Fruit fly (Drosophila melanogaster) whole organism, embryonic: ENCODE measurements around the gene jim.

Experiments
- Asciz ChIP-seq: fragments of 200-800 bp; sonication (Bioruptor generic); optimal IDR thresholded peaks from 2 replicates; lab custom pipeline; 2017; ENCODE audit warnings: missing biosample characterization, mild to moderate bottlenecking, missing genetic modification characterization, missing genetic modification reagents
- CG10366 ChIP-seq: fragments of 200-800 bp; sonication (Bioruptor generic); IDR thresholded peaks from 2 replicates; pipeline ENCODE4 v1.3.6; 2022; ENCODE audit warnings: missing biosample characterization, missing genetic modification characterization
- CG10979 ChIP-seq: fragments of 200-800 bp; sonication (Bioruptor generic); optimal IDR thresholded peaks from 2 replicates; lab custom pipeline; 2018; ENCODE audit warnings: missing biosample characterization, mild to moderate bottlenecking, missing genetic modification characterization, moderate library complexity
- CG11398 ChIP-seq: fragments of 200-800 bp; sonication (Bioruptor generic); optimal IDR thresholded peaks from 2 replicates; lab custom pipeline; 2016; ENCODE audit warnings: missing biosample characterization, missing genetic modification characterization
- CG11723 ChIP-seq: fragments of 200-800 bp; sonication (Bioruptor generic); optimal IDR thresholded peaks from 2 replicates; lab custom pipeline; 2017; ENCODE audit warnings: missing biosample characterization, mild to moderate bottlenecking, missing genetic modification characterization
- CG12071 ChIP-seq: fragments of 200-800 bp; sonication (Bioruptor generic); optimal IDR thresholded peaks from 3 replicates; lab custom pipeline; 2018; ENCODE audit warnings: missing biosample characterization, mild to moderate bottlenecking, missing genetic modification characterization
- CG14710 ChIP-seq: fragments of 200-800 bp; sonication (Bioruptor generic); optimal IDR thresholded peaks from 3 replicates; lab custom pipeline; 2019; ENCODE audit warnings: missing biosample characterization, mild to moderate bottlenecking, missing genetic modification characterization, moderate library complexity
- CG15514 ChIP-seq: fragments of 200-800 bp; sonication (Bioruptor generic); optimal IDR thresholded peaks from 3 replicates; lab custom pipeline; 2017; ENCODE audit warnings: missing biosample characterization, missing genetic modification characterization, mild to moderate bottlenecking, moderate library complexity, missing genetic modification reagents
- CG17361 ChIP-seq: fragments of 200-800 bp; sonication (Bioruptor generic); IDR thresholded peaks from 3 replicates; pipeline ENCODE4 v1.3.6; 2022; ENCODE audit warnings: missing biosample characterization, missing genetic modification characterization
- CG17385 ChIP-seq: fragments of 200-800 bp; sonication (Bioruptor generic); optimal IDR thresholded peaks from 3 replicates; lab custom pipeline; 2018; ENCODE audit warnings: missing biosample characterization, mild to moderate bottlenecking, missing genetic modification characterization
- CG18262 ChIP-seq: fragments of 200-800 bp; optimal IDR thresholded peaks from 3 replicates; lab custom pipeline; 2019; ENCODE audit warnings: missing biosample characterization, mild to moderate bottlenecking, missing genetic modification characterization, moderate library complexity
- CG2202 ChIP-seq: fragments of 200-800 bp; sonication (Bioruptor generic); optimal IDR thresholded peaks from 2 replicates; lab custom pipeline; 2018; ENCODE audit warnings: missing biosample characterization, mild to moderate bottlenecking, missing genetic modification characterization
- CG2712 ChIP-seq: fragments of 200-800 bp; optimal IDR thresholded peaks from 3 replicates; lab custom pipeline; 2019; ENCODE audit warnings: missing biosample characterization, mild to moderate bottlenecking, missing genetic modification characterization, moderate library complexity
- CG31365 ChIP-seq: fragments of 200-800 bp; sonication (Bioruptor generic); optimal IDR thresholded peaks from 2 replicates; lab custom pipeline; 2018; ENCODE audit warnings: missing biosample characterization, mild to moderate bottlenecking, missing genetic modification characterization
- CG31441 ChIP-seq: fragments of 200-800 bp; sonication (Bioruptor generic); IDR thresholded peaks from 2 replicates; pipeline ENCODE4 v1.3.6; 2022; ENCODE audit warnings: missing biosample characterization, missing genetic modification characterization
- CG4360 ChIP-seq: fragments of 200-800 bp; sonication (Bioruptor generic); IDR thresholded peaks from 2 replicates; pipeline ENCODE4 v1.3.6; 2022; ENCODE audit warnings: missing biosample characterization, missing genetic modification characterization
- CG4424 ChIP-seq: fragments of 200-800 bp; sonication (Bioruptor generic); optimal IDR thresholded peaks from 3 replicates; lab custom pipeline; 2016; ENCODE audit warnings: missing biosample characterization, missing genetic modification characterization
- CG4820 ChIP-seq: fragments of 200-800 bp; sonication (Bioruptor generic); optimal IDR thresholded peaks from 3 replicates; lab custom pipeline; 2016; ENCODE audit warnings: missing biosample characterization, missing genetic modification characterization
- CG5245 ChIP-seq: fragments of 200-800 bp; sonication (Bioruptor generic); optimal IDR thresholded peaks from 3 replicates; lab custom pipeline; 2016; ENCODE audit warnings: missing biosample characterization, missing genetic modification characterization
- CG8388 ChIP-seq: fragments of 200-800 bp; sonication (Bioruptor generic); optimal IDR thresholded peaks from 2 replicates; lab custom pipeline; 2019; ENCODE audit warnings: missing biosample characterization, mild to moderate bottlenecking, missing genetic modification characterization, moderate library complexity
- CG9437 ChIP-seq: fragments of 200-800 bp; sonication (Bioruptor generic); optimal IDR thresholded peaks from 2 replicates; lab custom pipeline; 2018; ENCODE audit warnings: missing biosample characterization, mild to moderate bottlenecking, missing genetic modification characterization
- CoRest ChIP-seq: fragments of 200-800 bp; sonication (Bioruptor generic); optimal IDR thresholded peaks from 3 replicates; lab custom pipeline; 2018; ENCODE audit warnings: missing biosample characterization, mild to moderate bottlenecking, missing genetic modification characterization, moderate library complexity
- D ChIP-seq, 2 experiments: fragments of 200-800 bp in 1 of 2; fragments of >200 bp in 1 of 2; sonication (Bioruptor generic) in 1 of 2; optimal IDR thresholded peaks; 2 replicates in 1 of 2; 3 replicates in 1 of 2; lab custom pipeline; 2017; ENCODE audit warnings: mild to moderate bottlenecking in 1 of 2, missing biosample characterization in 1 of 2, missing genetic modification characterization in 1 of 2, missing genetic modification reagents in 1 of 2
- D19A ChIP-seq: fragments of 200-800 bp; optimal IDR thresholded peaks from 3 replicates; lab custom pipeline; 2019; ENCODE audit warnings: missing biosample characterization, mild to moderate bottlenecking, missing genetic modification characterization, moderate library complexity
- H15 ChIP-seq: fragments of 200-800 bp; sonication (Bioruptor generic); IDR thresholded peaks from 3 replicates; pipeline ENCODE4 v1.3.6; 2022; ENCODE audit warnings: missing biosample characterization, missing genetic modification characterization
- Hr51 ChIP-seq, 2 experiments: fragments of 200-800 bp; sonication (Bioruptor generic); optimal IDR thresholded peaks; 2 replicates in 1 of 2; 3 replicates in 1 of 2; lab custom pipeline; 2016 to 2018; ENCODE audit warnings: missing biosample characterization in 2 of 2, missing genetic modification characterization in 2 of 2, mild to moderate bottlenecking in 1 of 2, moderate library complexity in 1 of 2
- Med ChIP-seq: fragments of 200-800 bp; sonication (Bioruptor generic); peaks from one replicate; lab custom pipeline; 2016; ENCODE audit warnings: missing biosample characterization, missing genetic modification characterization, mild to moderate bottlenecking, inconsistent platforms, moderate library complexity
- Nf-YC ChIP-seq: fragments of 200-800 bp; optimal IDR thresholded peaks from 3 replicates; lab custom pipeline; 2019; ENCODE audit warnings: missing biosample characterization, mild to moderate bottlenecking, missing genetic modification characterization, moderate library complexity
- Sox100B ChIP-seq: fragments of 200-800 bp; sonication (Bioruptor generic); optimal IDR thresholded peaks from 3 replicates; lab custom pipeline; 2018; ENCODE audit warnings: missing biosample characterization, mild to moderate bottlenecking, missing genetic modification characterization
- Sox102F ChIP-seq: fragments of 200-800 bp; sonication (Bioruptor generic); optimal IDR thresholded peaks from 2 replicates; lab custom pipeline; 2018; ENCODE audit warnings: missing biosample characterization, mild to moderate bottlenecking, missing genetic modification characterization, moderate library complexity
- Xrp1 ChIP-seq: fragments of 200-800 bp; sonication (Bioruptor generic); IDR thresholded peaks from 2 replicates; pipeline ENCODE4 v1.3.6; 2022; ENCODE audit warnings: missing biosample characterization, missing genetic modification characterization
- amos ChIP-seq: fragments of 200-800 bp; sonication (Bioruptor generic); IDR thresholded peaks from 2 replicates; pipeline ENCODE4 v1.3.6; 2022; ENCODE audit warnings: missing biosample characterization, missing genetic modification characterization; ENCODE audit not compliant: partially characterized antibody
- caup ChIP-seq: fragments of 200-800 bp; sonication (Bioruptor generic); optimal IDR thresholded peaks from 3 replicates; lab custom pipeline; 2017; ENCODE audit warnings: missing biosample characterization, mild to moderate bottlenecking, missing genetic modification characterization, moderate library complexity; ENCODE audit not compliant: severe bottlenecking
- gcm2 ChIP-seq: fragments of 200-800 bp; sonication (Bioruptor generic); optimal IDR thresholded peaks from 2 replicates; lab custom pipeline; 2016; ENCODE audit warnings: missing biosample characterization, missing genetic modification characterization
- gem ChIP-seq: fragments of 200-800 bp; sonication (Bioruptor generic); optimal IDR thresholded peaks from 2 replicates; lab custom pipeline; 2019; ENCODE audit warnings: missing biosample characterization, mild to moderate bottlenecking, missing genetic modification characterization, moderate library complexity
- her ChIP-seq: fragments of 200-800 bp; sonication (Bioruptor generic); optimal IDR thresholded peaks from 2 replicates; lab custom pipeline; 2016; ENCODE audit warnings: missing biosample characterization, missing genetic modification characterization
- hkb ChIP-seq, 2 experiments: fragments of 200-800 bp in 1 of 2; fragments of >200 bp in 1 of 2; sonication (Bioruptor generic) in 1 of 2; IDR thresholded peaks in 1 of 2; optimal IDR thresholded peaks in 1 of 2; 2 replicates each; pipeline versions ENCODE4 v1.3.6 to Lab custom; 2017 to 2022; ENCODE audit warnings: missing biosample characterization in 1 of 2, missing genetic modification characterization in 1 of 2
- knrl ChIP-seq: fragments of 200-800 bp; sonication (Bioruptor generic); IDR thresholded peaks from 3 replicates; pipeline ENCODE4 v1.3.6; 2022; ENCODE audit warnings: missing biosample characterization, missing genetic modification characterization; ENCODE audit not compliant: partially characterized antibody
- lola ChIP-seq, 3 experiments: fragments of >200 bp in 2 of 3; fragments of 200-800 bp in 1 of 3; sonication (Bioruptor generic) in 1 of 3; optimal IDR thresholded peaks; 2 replicates each; lab custom pipeline; 2017 to 2019; ENCODE audit warnings: missing biosample characterization in 3 of 3, missing genetic modification characterization in 3 of 3, mild to moderate bottlenecking in 1 of 3, moderate library complexity in 1 of 3
- nmo ChIP-seq: fragments of 200-800 bp; sonication (Bioruptor generic); optimal IDR thresholded peaks from 2 replicates; lab custom pipeline; 2018; ENCODE audit warnings: missing biosample characterization, mild to moderate bottlenecking, missing genetic modification characterization, moderate library complexity
- phol ChIP-seq: fragments of 200-800 bp; sonication (Bioruptor generic); optimal IDR thresholded peaks from 3 replicates; lab custom pipeline; 2018; ENCODE audit warnings: missing biosample characterization, mild to moderate bottlenecking, missing genetic modification characterization, moderate library complexity
- sens ChIP-seq: fragments of 200-800 bp; sonication (Bioruptor generic); peaks from one replicate; lab custom pipeline; 2016; ENCODE audit warnings: missing biosample characterization, missing genetic modification characterization
- so ChIP-seq: fragments of 200-800 bp; sonication (Bioruptor generic); IDR thresholded peaks from 3 replicates; pipeline ENCODE4 v1.3.6; 2022; ENCODE audit warnings: missing biosample characterization, missing genetic modification characterization
- stc ChIP-seq: fragments of 200-800 bp; sonication (Bioruptor generic); IDR thresholded peaks from 2 replicates; pipeline ENCODE4 v1.3.6; 2022; ENCODE audit warnings: missing biosample characterization, missing genetic modification characterization
- trem ChIP-seq: fragments of 200-800 bp; optimal IDR thresholded peaks from 3 replicates; lab custom pipeline; 2019; ENCODE audit warnings: missing biosample characterization, mild to moderate bottlenecking, missing genetic modification characterization, moderate library complexity
- vvl ChIP-seq: fragments of 200-800 bp; sonication (Bioruptor generic); IDR thresholded peaks from 2 replicates; pipeline ENCODE4 v1.3.6; 2022; ENCODE audit warnings: missing biosample characterization, missing genetic modification characterization
- z ChIP-seq: fragments of 200-800 bp; sonication (Bioruptor generic); IDR thresholded peaks from 3 replicates; pipeline ENCODE4 v1.3.6; 2022; ENCODE audit warnings: missing biosample characterization, missing genetic modification characterization

The jim gene

DNA sequence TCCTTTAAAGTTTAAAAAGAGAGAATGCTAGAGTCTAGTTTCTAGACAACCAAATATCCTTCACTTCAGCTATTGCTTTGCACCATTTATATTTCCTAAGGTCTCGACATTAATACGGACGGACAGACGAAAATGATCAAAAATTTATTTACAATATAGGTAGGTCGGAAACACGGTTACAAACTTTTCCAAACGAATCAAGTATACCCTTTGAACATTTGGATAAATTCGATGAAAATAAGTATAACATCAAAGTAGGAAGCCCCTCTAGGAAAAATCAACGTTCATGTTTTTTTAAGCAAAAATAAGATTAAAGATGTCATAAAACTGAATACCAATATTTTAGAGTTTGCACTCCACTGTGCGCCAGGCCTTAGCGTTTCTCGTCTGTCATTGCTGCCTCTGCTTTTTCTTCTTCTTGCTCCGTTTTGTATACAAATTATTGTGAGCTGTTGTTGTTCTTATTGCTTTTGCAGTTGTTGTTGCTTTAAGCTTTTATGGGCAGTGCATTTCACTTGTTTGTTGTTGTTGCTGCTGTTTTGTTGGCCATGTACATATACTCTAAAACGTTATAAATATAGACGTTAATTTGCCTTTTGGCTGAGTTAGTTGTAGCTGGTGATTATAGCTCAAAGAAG lies 91.9 kb downstream of the jim start (continued):
- TF ChIP-seq vvl (GFP tag; lab: Robert Waterston, UW) (peak; percentile 44), CG11723 (GFP tag; lab: Kevin White, UChicago) (peak; percentile 0), stc (no peak), Med (GFP tag; lab: Kevin White, UChicago) (peak; percentile 16), CG12071 (GFP tag; lab: Kevin White, UChicago) (no peak), CG2202 (tag; lab: Kevin White, UChicago) (no peak), CG9437 (GFP tag; lab: Kevin White, UChicago) (peak; percentile 35), Sox102F (GFP tag; lab: Kevin White, UChicago) (peak; percentile 4), CG4424 (GFP tag; lab: Kevin White, UChicago) (peak; percentile 14), knrl (GFP tag; lab: Robert Waterston, UW) (no peak), CG10979 (tag; lab: Kevin White, UChicago) (peak; percentile 12), Sox100B (GFP tag; lab: Kevin White, UChicago) (peak; percentile 21), CG31365 (no peak), CG5245 (peak; percentile 6), phol (tag; lab: Kevin White, UChicago) (peak; percentile 38), CG18262 (peak; percentile 54), CG10366 (GFP tag; lab: Robert Waterston, UW) (peak; percentile 11; the same call in 1 of the 2 replicates), CG8388 (GFP tag; lab: Kevin White, UChicago) (peak; percentile 11), amos (GFP tag; lab: Robert Waterston, UW) (no peak), Asciz (GFP tag; lab: Kevin White, UChicago) (no peak), CoRest (tag; lab: Kevin White, UChicago) (peak; percentile 18), Hr51 (GFP tag; optimal IDR thresholded peaks at IDR 0.05; lab: Kevin White, UChicago) (peak in 1 of 2 experiments; percentile 3), z (GFP tag; lab: Robert Waterston, UW) (no peak), CG31441 (GFP tag; lab: Robert Waterston, UW) (0 out of 2 replicates have a peak, but pooled peaks have one; percentile 32), Nf-YC (tag; lab: Kevin White, UChicago) (no peak), gcm2 (GFP tag; lab: Kevin White, UChicago) (no peak), CG17361 (peak; percentile 60; the same call in 2 of the 3 replicates), trem (peak; percentile 11), caup (GFP tag; lab: Kevin White, UChicago) (no peak), CG4820 (GFP tag; lab: Kevin White, UChicago) (peak; percentile 14), CG4360 (GFP tag; lab: Robert Waterston, UW) (peak; percentile 83), so (GFP tag; lab: Robert Waterston, UW) (no peak), hkb (optimal IDR thresholded peaks at IDR 0.05; lab: Kevin White, UChicago) (no peak), hkb (GFP tag; IDR thresholded peaks at IDR 0.05; lab: Robert Waterston, UW) (0 out of 2 replicates have a peak, but pooled peaks have one; percentile 39), Xrp1 (GFP tag; lab: Robert Waterston, UW) (0 out of 2 replicates have a peak, but pooled peaks have one; percentile 28), lola (GFP tag; optimal IDR thresholded peaks at IDR 0.05; lab: Kevin White, UChicago) (peak in 1 of 3 experiments; percentile 37), sens (GFP tag; lab: Kevin White, UChicago) (peak; percentile 84), nmo (GFP tag; lab: Kevin White, UChicago) (peak; percentile 12), CG14710 (tag; lab: Kevin White, UChicago) (peak; percentile 12), H15 (GFP tag; lab: Robert Waterston, UW) (0 out of 3 replicates have a peak, but pooled peaks have one; percentile 18), gem (tag; lab: Kevin White, UChicago) (peak; percentile 24), CG17385 (GFP tag; lab: Kevin White, UChicago) (peak; percentile 83), CG11398 (GFP tag; lab: Kevin White, UChicago) (no peak), D19A (peak; percentile 18), CG15514 (GFP tag; lab: Kevin White, UChicago) (no peak), CG2712 (tag; lab: Kevin White, UChicago) (peak; percentile 36), her (no peak), D (optimal IDR thresholded peaks at IDR 0.05; lab: Kevin White, UChicago) (no peak), D (GFP tag; optimal IDR thresholded peaks at IDR 0.05; lab: Kevin White, UChicago) (no peak)
